Fruit fly (Drosophila melanogaster): ENCODE measurements around the gene dac.

Gene dac

dm6 chr2L:16487571-16488276, 1.9 kb upstream of the dac start, which contains the start of gene Nepl8 (continued):
- TF ChIP-seq B-H2 (GFP tag; optimal IDR thresholded peaks at IDR 0.05) (peak; percentile 39), Dek (tag; optimal IDR thresholded peaks at IDR 0.05) (peak; percentile 75), CG15514 (GFP tag; optimal IDR thresholded peaks at IDR 0.05) (peak; percentile 80), CrebB (tag; optimal IDR thresholded peaks at IDR 0.05) (peak; percentile 17), CG12155 (GFP tag; optimal IDR thresholded peaks at IDR 0.05) (peak; percentile 42), gcm2 (GFP tag; optimal IDR thresholded peaks at IDR 0.05) (no peak), CG30431 (GFP tag; optimal IDR thresholded peaks at IDR 0.05) (no peak), ranshi (GFP tag; IDR thresholded peaks at IDR 0.05) (peak; percentile 37; the same call in 1 of the 2 replicates), CG11247 (GFP tag; IDR thresholded peaks at IDR 0.05) (no peak), CG1647 (GFP tag; optimal IDR thresholded peaks at IDR 0.05) (peak; percentile 7), CG8388 (GFP tag; optimal IDR thresholded peaks at IDR 0.05) (no peak), Lim3 (GFP tag; IDR thresholded peaks at IDR 0.05) (no peak), CG4820 (GFP tag; optimal IDR thresholded peaks at IDR 0.05) (peak; percentile 16), Dip2 (GFP tag; IDR thresholded peaks at IDR 0.05) (no peak), slbo (GFP tag; IDR thresholded peaks at IDR 0.05) (peak; percentile 77), CG4328 (GFP tag; optimal IDR thresholded peaks at IDR 0.05) (no peak), CG18262 (tag; optimal IDR thresholded peaks at IDR 0.05) (peak; percentile 3), HmgD (GFP tag; optimal IDR thresholded peaks at IDR 0.05) (peak; percentile 92), Oli (tag; optimal IDR thresholded peaks at IDR 0.05) (no peak), CG7987 (GFP tag; optimal IDR thresholded peaks at IDR 0.05) (peak; percentile 40), eyg (GFP tag; optimal IDR thresholded peaks at IDR 0.05) (no peak), HHEX (GFP tag; optimal IDR thresholded peaks at IDR 0.05) (no peak), her (GFP tag; optimal IDR thresholded peaks at IDR 0.05) (peak; percentile 31), otp (GFP tag; IDR thresholded peaks at IDR 0.05) (no peak), Fer1 (GFP tag; optimal IDR thresholded peaks at IDR 0.05) (no peak), CG9727 (GFP tag; optimal IDR thresholded peaks at IDR 0.05) (no peak), CG32767 (GFP tag; IDR thresholded peaks at IDR 0.05) (no peak), gfzf (GFP tag; optimal IDR thresholded peaks at IDR 0.05) (peak; percentile 44), Pdp1 (GFP tag; optimal IDR thresholded peaks at IDR 0.05) (peak; percentile 1 to 25), CG32532 (GFP tag; IDR thresholded peaks at IDR 0.05) (no peak), cwo (GFP tag; optimal IDR thresholded peaks at IDR 0.05) (no peak), al (GFP tag; IDR thresholded peaks at IDR 0.05) (no peak), CG18476 (GFP tag; optimal IDR thresholded peaks at IDR 0.05) (no peak), mirr (GFP tag; optimal IDR thresholded peaks at IDR 0.05) (no peak), ara (GFP tag; IDR thresholded peaks at IDR 0.05) (no peak), MESR4 (GFP tag; optimal IDR thresholded peaks at IDR 0.05) (no peak), Hmx (GFP tag; optimal IDR thresholded peaks at IDR 0.05) (no peak), CG15479 (GFP tag; optimal IDR thresholded peaks at IDR 0.05) (peak; percentile 90), kni (GFP tag; optimal IDR thresholded peaks at IDR 0.05) (no peak), CG10267 (tag; optimal IDR thresholded peaks at IDR 0.05) (peak; percentile 56), unpg (GFP tag; optimal IDR thresholded peaks at IDR 0.05) (peak; percentile 6), CG11504 (tag; optimal IDR thresholded peaks at IDR 0.05) (peak; percentile 80), Dfd (GFP tag; optimal IDR thresholded peaks at IDR 0.05) (no peak), Ssrp (tag; optimal IDR thresholded peaks at IDR 0.05) (no peak), CG3163 (GFP tag; optimal IDR thresholded peaks at IDR 0.05) (peak; percentile 12), CG7786 (GFP tag; optimal IDR thresholded peaks at IDR 0.05) (peak; percentile 36), GATAe (GFP tag; conservative IDR thresholded peaks at IDR 0.05) (no peak), ab (GFP tag; optimal IDR thresholded peaks at IDR 0.05) (no peak), sob (GFP tag; IDR thresholded peaks at IDR 0.05) (peak; percentile 56), Bteb2 (GFP tag; optimal IDR thresholded peaks at IDR 0.05) (peak; percentile 8)

Data from whole organism, embryonic.